Fruit fly (Drosophila melanogaster) whole organism, embryonic: Measurements from ENCODE around the gene eca.

Source experiments
- Abd-B ChIP-seq: fragments of 200-800 bp; sonication (Bioruptor generic); optimal IDR thresholded peaks from 2 replicates; lab custom pipeline; 2018; ENCODE audit warnings: missing biosample characterization, mild to moderate bottlenecking, missing genetic modification characterization, moderate library complexity
- Atf-2 ChIP-seq: fragments of 200-800 bp; sonication (Bioruptor generic); optimal IDR thresholded peaks from 2 replicates; lab custom pipeline; 2016; ENCODE audit warnings: missing biosample characterization, missing genetic modification characterization
- CG10959 ChIP-seq: fragments of 200-800 bp; sonication (Bioruptor generic); IDR thresholded peaks from 2 replicates; pipeline ENCODE4 v1.3.6; 2022; ENCODE audit warnings: missing biosample characterization, missing genetic modification characterization
- CG11093 ChIP-seq: fragments of 200-800 bp; sonication (Bioruptor generic); IDR thresholded peaks from 3 replicates; pipeline ENCODE4 v1.3.6; 2022; ENCODE audit warnings: missing biosample characterization, missing genetic modification characterization
- CG1529 ChIP-seq: fragments of 200-800 bp; sonication (Bioruptor generic); optimal IDR thresholded peaks from 3 replicates; lab custom pipeline; 2018; ENCODE audit warnings: missing biosample characterization, missing genetic modification characterization
- CG15696 ChIP-seq: fragments of 200-800 bp; sonication (Bioruptor generic); optimal IDR thresholded peaks from 2 replicates; lab custom pipeline; 2019; ENCODE audit warnings: missing biosample characterization, mild to moderate bottlenecking, missing genetic modification characterization, moderate library complexity
- CG18764 ChIP-seq: fragments of 200-800 bp; sonication (Bioruptor generic); optimal IDR thresholded peaks from 3 replicates; lab custom pipeline; 2016; ENCODE audit warnings: missing biosample characterization, missing genetic modification characterization
- CG2202 ChIP-seq: fragments of 200-800 bp; sonication (Bioruptor generic); optimal IDR thresholded peaks from 2 replicates; lab custom pipeline; 2018; ENCODE audit warnings: missing biosample characterization, mild to moderate bottlenecking, missing genetic modification characterization
- CG2712 ChIP-seq: fragments of 200-800 bp; optimal IDR thresholded peaks from 3 replicates; lab custom pipeline; 2019; ENCODE audit warnings: missing biosample characterization, mild to moderate bottlenecking, missing genetic modification characterization, moderate library complexity
- CG3995 ChIP-seq: fragments of 200-800 bp; sonication (Bioruptor generic); optimal IDR thresholded peaks from 3 replicates; lab custom pipeline; 2016; ENCODE audit warnings: missing biosample characterization, missing genetic modification characterization
- CG4617 ChIP-seq: fragments of 200-800 bp; sonication (Bioruptor generic); optimal IDR thresholded peaks from 3 replicates; lab custom pipeline; 2016; ENCODE audit warnings: missing biosample characterization, missing genetic modification characterization, borderline replicate concordance
- CG4707 ChIP-seq: fragments of 200-800 bp; sonication (Bioruptor generic); optimal IDR thresholded peaks from 2 replicates; lab custom pipeline; 2018; ENCODE audit warnings: missing biosample characterization, mild to moderate bottlenecking, missing genetic modification characterization, moderate library complexity
- CG6689 ChIP-seq: fragments of 200-800 bp; sonication (Bioruptor generic); IDR thresholded peaks from 2 replicates; pipeline ENCODE4 v1.3.6; 2022; ENCODE audit warnings: missing biosample characterization, missing genetic modification characterization
- D ChIP-seq, 2 experiments: fragments of 200-800 bp in 1 of 2; fragments of >200 bp in 1 of 2; sonication (Bioruptor generic) in 1 of 2; optimal IDR thresholded peaks; 2 replicates in 1 of 2; 3 replicates in 1 of 2; lab custom pipeline; 2017; ENCODE audit warnings: mild to moderate bottlenecking in 1 of 2, missing biosample characterization in 1 of 2, missing genetic modification characterization in 1 of 2, missing genetic modification reagents in 1 of 2
- D19B ChIP-seq: fragments of 200-800 bp; sonication (Bioruptor generic); optimal IDR thresholded peaks from 2 replicates; lab custom pipeline; 2017; ENCODE audit warnings: missing biosample characterization, mild to moderate bottlenecking, missing genetic modification characterization
- Deaf1 ChIP-seq: fragments of 200-800 bp; optimal IDR thresholded peaks from 3 replicates; lab custom pipeline; 2019; ENCODE audit warnings: missing biosample characterization, mild to moderate bottlenecking, missing genetic modification characterization, moderate library complexity
- Dek ChIP-seq: fragments of 200-800 bp; sonication (Bioruptor generic); optimal IDR thresholded peaks from 3 replicates; lab custom pipeline; 2019; ENCODE audit warnings: missing biosample characterization, mild to moderate bottlenecking, missing genetic modification characterization, moderate library complexity
- ERR ChIP-seq: fragments of 200-800 bp; sonication (Bioruptor generic); optimal IDR thresholded peaks from 2 replicates; lab custom pipeline; 2016; ENCODE audit warnings: missing biosample characterization, missing genetic modification characterization
- Fer1 ChIP-seq: fragments of 200-800 bp; sonication (Bioruptor generic); optimal IDR thresholded peaks from 2 replicates; lab custom pipeline; 2017; ENCODE audit warnings: missing biosample characterization, mild to moderate bottlenecking, missing genetic modification characterization
- HLH4C ChIP-seq: fragments of 200-800 bp; sonication (Bioruptor generic); IDR thresholded peaks from 3 replicates; pipeline ENCODE4 v1.3.6; 2022; ENCODE audit warnings: missing biosample characterization, missing genetic modification characterization; ENCODE audit not compliant: partially characterized antibody
- Nf-YA ChIP-seq: fragments of 200-800 bp; sonication (Bioruptor generic); IDR thresholded peaks from 2 replicates; pipeline ENCODE4 v1.3.6; 2022; ENCODE audit warnings: missing biosample characterization, missing genetic modification characterization
- PHDP ChIP-seq: fragments of 200-800 bp; sonication (Bioruptor generic); optimal IDR thresholded peaks from 3 replicates; lab custom pipeline; 2018; ENCODE audit warnings: missing biosample characterization, mild to moderate bottlenecking, missing genetic modification characterization, moderate library complexity
- Rx ChIP-seq: fragments of 200-800 bp; sonication (Bioruptor generic); IDR thresholded peaks from 2 replicates; pipeline ENCODE4 v1.3.6; 2022; ENCODE audit warnings: missing biosample characterization, missing genetic modification characterization
- Six4 ChIP-seq: fragments of 200-800 bp; sonication (Bioruptor generic); optimal IDR thresholded peaks from 2 replicates; lab custom pipeline; 2016; ENCODE audit warnings: missing biosample characterization, missing genetic modification characterization
- Sry-δ ChIP-seq: fragments of 200-800 bp; sonication (Bioruptor generic); optimal IDR thresholded peaks from 2 replicates; lab custom pipeline; 2016; ENCODE audit warnings: missing biosample characterization, missing genetic modification characterization
- Trl ChIP-seq, 3 experiments: fragments of >200 bp in 2 of 3; fragments of 200-800 bp in 1 of 3; sonication (Bioruptor generic) in 1 of 3; optimal IDR thresholded peaks; 2 replicates in 1 of 3; 3 replicates in 2 of 3; lab custom pipeline; 2016 to 2017; ENCODE audit warnings: missing biosample characterization in 1 of 3, missing genetic modification characterization in 1 of 3
- Vsx1 ChIP-seq: fragments of 200-800 bp; sonication (Bioruptor generic); optimal IDR thresholded peaks from 2 replicates; lab custom pipeline; 2017; ENCODE audit warnings: missing biosample characterization, mild to moderate bottlenecking, missing genetic modification characterization, missing genetic modification reagents
- Xbp1 ChIP-seq: fragments of 200-800 bp; sonication (Bioruptor generic); optimal IDR thresholded peaks from 3 replicates; lab custom pipeline; 2016; ENCODE audit warnings: missing biosample characterization, mild to moderate bottlenecking, missing genetic modification characterization
- abd-A ChIP-seq: fragments of 200-800 bp; sonication (Bioruptor generic); optimal IDR thresholded peaks from 3 replicates; lab custom pipeline; 2019; ENCODE audit warnings: missing biosample characterization, mild to moderate bottlenecking, missing genetic modification characterization, moderate library complexity
- ato ChIP-seq: fragments of 200-800 bp; sonication (Bioruptor generic); IDR thresholded peaks from 2 replicates; pipeline ENCODE4 v1.3.6; 2022; ENCODE audit warnings: missing biosample characterization, missing genetic modification characterization; ENCODE audit not compliant: partially characterized antibody
- bab2 ChIP-seq: fragments of 200-800 bp; sonication (Bioruptor generic); optimal IDR thresholded peaks from 2 replicates; lab custom pipeline; 2016; ENCODE audit warnings: missing biosample characterization, missing genetic modification characterization
- btn ChIP-seq: fragments of 200-800 bp; sonication (Bioruptor generic); optimal IDR thresholded peaks from 2 replicates; lab custom pipeline; 2016; ENCODE audit warnings: missing biosample characterization, missing genetic modification characterization
- cato ChIP-seq: fragments of 200-800 bp; sonication (Bioruptor generic); optimal IDR thresholded peaks from 2 replicates; lab custom pipeline; 2016; ENCODE audit warnings: missing biosample characterization, missing genetic modification characterization, borderline replicate concordance
- disco-r ChIP-seq: fragments of 200-800 bp; sonication (Bioruptor generic); optimal IDR thresholded peaks from 2 replicates; lab custom pipeline; 2016; ENCODE audit warnings: missing biosample characterization, missing genetic modification characterization
- dmrt11E ChIP-seq: fragments of 200-800 bp; sonication (Bioruptor generic); optimal IDR thresholded peaks from 3 replicates; lab custom pipeline; 2018; ENCODE audit warnings: missing biosample characterization, mild to moderate bottlenecking, missing genetic modification characterization, moderate library complexity
- fu2 ChIP-seq: fragments of 200-800 bp; sonication (Bioruptor generic); optimal IDR thresholded peaks from 2 replicates; lab custom pipeline; 2016; ENCODE audit warnings: missing biosample characterization, missing genetic modification characterization
- gfzf ChIP-seq: fragments of 200-800 bp; sonication (Bioruptor generic); optimal IDR thresholded peaks from 2 replicates; lab custom pipeline; 2016; ENCODE audit warnings: missing biosample characterization, mild to moderate bottlenecking, missing genetic modification characterization, moderate library complexity
- hth ChIP-seq: fragments of >200 bp; optimal IDR thresholded peaks from 2 replicates; lab custom pipeline; 2017; ENCODE audit warnings: inconsistent platforms
- jing ChIP-seq: fragments of 200-800 bp; sonication (Bioruptor generic); optimal IDR thresholded peaks from 2 replicates; lab custom pipeline; 2018; ENCODE audit warnings: missing biosample characterization, mild to moderate bottlenecking, missing genetic modification characterization
- jumu ChIP-seq: fragments of 200-800 bp; sonication (Bioruptor generic); optimal IDR thresholded peaks from 3 replicates; lab custom pipeline; 2016; ENCODE audit warnings: missing biosample characterization, missing genetic modification characterization
- kni ChIP-seq: fragments of 200-800 bp; sonication (Bioruptor generic); optimal IDR thresholded peaks from 3 replicates; lab custom pipeline; 2017; ENCODE audit warnings: mild to moderate bottlenecking, missing biosample characterization, missing genetic modification reagents, missing genetic modification characterization
- mam ChIP-seq: fragments of 200-800 bp; sonication (Bioruptor generic); optimal IDR thresholded peaks from 3 replicates; lab custom pipeline; 2016; ENCODE audit warnings: missing biosample characterization, missing genetic modification characterization
- p53 ChIP-seq: fragments of 200-800 bp; sonication (Bioruptor generic); optimal IDR thresholded peaks from 2 replicates; lab custom pipeline; 2016; ENCODE audit warnings: missing biosample characterization, missing genetic modification characterization
- sens-2 ChIP-seq: fragments of 200-800 bp; sonication (Bioruptor generic); IDR thresholded peaks from 2 replicates; pipeline ENCODE4 v1.3.6; 2022; ENCODE audit warnings: missing biosample characterization, missing genetic modification characterization
- seq ChIP-seq: fragments of 200-800 bp; sonication (Bioruptor generic); IDR thresholded peaks from 2 replicates; pipeline ENCODE4 v1.3.6; 2022; ENCODE audit warnings: missing biosample characterization, missing genetic modification characterization
- ssp ChIP-seq: fragments of 200-800 bp; sonication (Bioruptor generic); IDR thresholded peaks from 2 replicates; pipeline ENCODE4 v1.3.6; 2022; ENCODE audit warnings: missing biosample characterization, missing genetic modification characterization
- sug ChIP-seq: fragments of 200-800 bp; optimal IDR thresholded peaks from 2 replicates; lab custom pipeline; 2019; ENCODE audit warnings: missing biosample characterization, mild to moderate bottlenecking, missing genetic modification characterization, moderate library complexity
- trem ChIP-seq: fragments of 200-800 bp; optimal IDR thresholded peaks from 3 replicates; lab custom pipeline; 2019; ENCODE audit warnings: missing biosample characterization, mild to moderate bottlenecking, missing genetic modification characterization, moderate library complexity
- tup ChIP-seq: fragments of 200-800 bp; sonication (Bioruptor generic); optimal IDR thresholded peaks from 2 replicates; lab custom pipeline; 2016; ENCODE audit warnings: missing biosample characterization, mild to moderate bottlenecking, missing genetic modification characterization, moderate library complexity
- unpg ChIP-seq: fragments of 200-800 bp; sonication (Bioruptor generic); optimal IDR thresholded peaks from 3 replicates; lab custom pipeline; 2018; ENCODE audit warnings: missing biosample characterization, mild to moderate bottlenecking, missing genetic modification characterization, moderate library complexity
- wek ChIP-seq: fragments of 200-800 bp; sonication (Bioruptor generic); optimal IDR thresholded peaks from 3 replicates; lab custom pipeline; 2018; ENCODE audit warnings: missing biosample characterization, mild to moderate bottlenecking, missing genetic modification characterization, moderate library complexity

Gene eca

DNA sequence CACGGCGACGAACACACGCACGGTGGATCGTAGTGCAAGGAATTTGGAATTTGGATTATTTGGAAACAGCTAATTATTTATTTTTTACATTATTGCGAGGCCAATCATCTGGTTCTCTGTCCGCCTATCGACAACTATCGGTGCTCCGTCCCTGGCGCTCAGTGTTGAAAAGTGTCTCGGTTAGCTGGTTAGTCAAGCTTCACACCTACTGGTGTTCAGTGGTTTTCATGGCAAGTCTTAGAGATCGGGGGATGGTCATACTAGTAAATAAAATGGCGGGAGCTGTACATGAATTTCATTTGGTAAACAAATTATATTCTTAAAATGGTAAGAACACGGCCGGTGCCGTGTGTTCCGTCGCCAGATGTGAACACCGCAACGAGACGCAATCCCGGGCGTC is 25.6 kb upstream of the eca start, which contains the start of the genes trbd and dmt (continued):
- TF ChIP-seq CG4707 (GFP tag; lab: Kevin White, UChicago) (no peak), Atf-2 (GFP tag; lab: Kevin White, UChicago) (peak; percentile 17), Nf-YA (GFP tag; lab: Robert Waterston, UW) (no peak), CG18764 (peak; percentile 22), p53 (GFP tag; lab: Kevin White, UChicago) (peak; percentile 78), CG3995 (GFP tag; lab: Kevin White, UChicago) (peak; percentile 52), dmrt11E (tag; lab: Kevin White, UChicago) (peak; percentile 33), hth (lab: Kevin White, UChicago) (no peak), sens-2 (GFP tag; lab: Robert Waterston, UW) (no peak), jing (no peak), bab2 (GFP tag; lab: Kevin White, UChicago) (peak; percentile 31), gfzf (peak; percentile 99), CG2202 (tag; lab: Kevin White, UChicago) (no peak), Trl (optimal IDR thresholded peaks at IDR 0.05; lab: Kevin White, UChicago) (no peak), Trl (GFP tag; optimal IDR thresholded peaks at IDR 0.05; lab: Kevin White, UChicago) (peak; percentile 71), abd-A (no peak), Sry-δ (peak; percentile 83), Xbp1 (peak; percentile 77), Fer1 (no peak), cato (GFP tag; lab: Kevin White, UChicago) (no peak), HLH4C (no peak), CG10959 (GFP tag; lab: Robert Waterston, UW) (no peak), sug (no peak), CG2712 (no peak), ssp (GFP tag; lab: Robert Waterston, UW) (no peak), jumu (peak; percentile 69), Abd-B (no peak), Deaf1 (no peak), kni (GFP tag; lab: Kevin White, UChicago) (no peak), unpg (no peak), CG6689 (GFP tag; lab: Robert Waterston, UW) (no peak), btn (GFP tag; lab: Kevin White, UChicago) (peak; percentile 19), CG1529 (GFP tag; lab: Kevin White, UChicago) (no peak), fu2 (GFP tag; lab: Kevin White, UChicago) (peak; percentile 68), wek (GFP tag; lab: Kevin White, UChicago) (no peak), trem (peak; percentile 78), PHDP (tag; lab: Kevin White, UChicago) (no peak), CG15696 (tag; lab: Kevin White, UChicago) (no peak), ERR (GFP tag; lab: Kevin White, UChicago) (peak; percentile 55), tup (peak; percentile 4), disco-r (GFP tag; lab: Kevin White, UChicago) (peak; percentile 1), seq (GFP tag; lab: Robert Waterston, UW) (no peak), D19B (no peak), D (optimal IDR thresholded peaks at IDR 0.05; lab: Kevin White, UChicago) (no peak), D (GFP tag; optimal IDR thresholded peaks at IDR 0.05; lab: Kevin White, UChicago) (no peak), ato (GFP tag; lab: Robert Waterston, UW) (no peak), Dek (tag; lab: Kevin White, UChicago) (no peak), CG4617 (peak; percentile 99), CG11093 (no peak), mam (GFP tag; lab: Kevin White, UChicago) (peak; percentile 81), Vsx1 (GFP tag; lab: Kevin White, UChicago) (peak; percentile 99), Six4 (GFP tag; lab: Kevin White, UChicago) (no peak), Rx (no peak)
